Worm (Caenorhabditis elegans) whole organism, young adult: ENCODE results near the gene moa-1.
A peak's percentile ranks its signal among the peaks of the same experiment; 100 is the strongest.

Source experiments
- B0336.3 ChIP-seq: fragments of 200-800 bp; sonication (Bioruptor generic); IDR thresholded peaks from 2 replicates; pipeline ENCODE4 v1.3.6; 2022; ENCODE audit warnings: missing genetic modification characterization, missing compliant biosample characterization
- C06A6.2 ChIP-seq: fragments of 200-800 bp; sonication (Bioruptor generic); conservative IDR thresholded peaks from 2 replicates; pipeline ENCODE4 v1.3.6; 2022; ENCODE audit warnings: missing genetic modification characterization, missing compliant biosample characterization
- C17E4.6 ChIP-seq: fragments of 200-800 bp; sonication (Bioruptor generic); IDR thresholded peaks from 2 replicates; pipeline ENCODE4 v1.3.6; 2022; ENCODE audit warnings: missing genetic modification reagents, missing genetic modification characterization, missing compliant biosample characterization
- F22D6.2 ChIP-seq: sonication (generic microtip); optimal IDR thresholded peaks from 2 replicates; lab custom pipeline; 2016; ENCODE audit warnings: mild to moderate bottlenecking, missing genetic modification characterization, missing compliant biosample characterization
- F33H1.4 ChIP-seq: fragments of 200-800 bp; sonication (Bioruptor generic); IDR thresholded peaks from 2 replicates; pipeline ENCODE4 v1.3.6; 2022; ENCODE audit warnings: missing genetic modification reagents, missing genetic modification characterization, missing compliant biosample characterization
- F39B2.1 ChIP-seq: fragments of 200-800 bp; sonication (Bioruptor generic); IDR thresholded peaks from 2 replicates; pipeline ENCODE4 v1.3.6; 2022; ENCODE audit warnings: missing genetic modification reagents, missing genetic modification characterization, missing compliant biosample characterization
- F52B5.7 ChIP-seq: sonication (generic microtip); optimal IDR thresholded peaks from 2 replicates; lab custom pipeline; 2016; ENCODE audit warnings: mild to moderate bottlenecking, missing genetic modification characterization, missing compliant biosample characterization
- K11D2.4 ChIP-seq: fragments of 200-800 bp; sonication (Bioruptor generic); IDR thresholded peaks from 2 replicates; pipeline ENCODE4 v1.3.6; 2022; ENCODE audit warnings: missing genetic modification reagents, missing genetic modification characterization, missing compliant biosample characterization
- Y53F4B.3 ChIP-seq: fragments of 200-800 bp; sonication (Bioruptor generic); IDR thresholded peaks from 2 replicates; pipeline ENCODE4 v1.3.6; 2022; ENCODE audit warnings: missing genetic modification reagents, missing genetic modification characterization, missing compliant biosample characterization
- Y67H2A.10 ChIP-seq: fragments of 200-800 bp; sonication (Bioruptor generic); conservative IDR thresholded peaks from 2 replicates; pipeline ENCODE4 v1.3.6; 2022; ENCODE audit warnings: missing genetic modification reagents, missing genetic modification characterization, missing compliant biosample characterization
- Y95B8A.8 ChIP-seq: fragments of 200-800 bp; sonication (Bioruptor generic); IDR thresholded peaks from 2 replicates; pipeline ENCODE4 v1.3.6; 2022; ENCODE audit warnings: missing genetic modification reagents, missing genetic modification characterization, missing compliant biosample characterization
- atf-7 ChIP-seq: sonication (generic microtip); optimal IDR thresholded peaks from 2 replicates; lab custom pipeline; 2017; ENCODE audit warnings: mild to moderate bottlenecking, missing genetic modification characterization, missing compliant biosample characterization
- athp-1 ChIP-seq: sonication (generic microtip); optimal IDR thresholded peaks from 2 replicates; lab custom pipeline; 2017; ENCODE audit warnings: mild to moderate bottlenecking, missing genetic modification characterization, missing compliant biosample characterization
- attf-5 ChIP-seq: fragments of 200-800 bp; sonication (Bioruptor generic); optimal IDR thresholded peaks from 2 replicates; lab custom pipeline; 2018; ENCODE audit warnings: mild to moderate bottlenecking, missing genetic modification characterization, missing compliant biosample characterization
- ceh-27 ChIP-seq: fragments of 200-800 bp; sonication (Bioruptor generic); optimal IDR thresholded peaks from 2 replicates; lab custom pipeline; 2018; ENCODE audit warnings: mild to moderate bottlenecking, missing genetic modification characterization, moderate library complexity, missing compliant biosample characterization
- ceh-40 ChIP-seq: fragments of 200-800 bp; sonication (Bioruptor generic); IDR thresholded peaks from 2 replicates; pipeline ENCODE4 v1.3.6; 2022; ENCODE audit warnings: missing genetic modification characterization, missing compliant biosample characterization
- ceh-58 ChIP-seq: fragments of 200-800 bp; sonication (Bioruptor generic); IDR thresholded peaks from 2 replicates; pipeline ENCODE4 v1.3.6; 2022; ENCODE audit warnings: missing genetic modification characterization, missing compliant biosample characterization
- chd-7 ChIP-seq: sonication (generic microtip); optimal IDR thresholded peaks from 2 replicates; lab custom pipeline; 2016; ENCODE audit warnings: mild to moderate bottlenecking, missing genetic modification characterization, moderate library complexity, missing compliant biosample characterization
- die-1 ChIP-seq: sonication (generic microtip); optimal IDR thresholded peaks from 2 replicates; lab custom pipeline; 2016; ENCODE audit warnings: missing genotype, mild to moderate bottlenecking, missing genetic modification characterization, missing compliant biosample characterization
- dpl-1 ChIP-seq: fragments of 150-350 bp; optimal IDR thresholded peaks from 2 replicates; lab custom pipeline; 2014; ENCODE audit warnings: missing biosample characterization, missing genetic modification reagents, missing genetic modification characterization
- egl-44 ChIP-seq: fragments of 200-800 bp; sonication (Bioruptor generic); IDR thresholded peaks from 2 replicates; pipeline ENCODE4 v1.3.6; 2022; ENCODE audit warnings: missing genetic modification reagents, missing genetic modification characterization, missing compliant biosample characterization
- egrh-3 ChIP-seq: fragments of 200-800 bp; sonication (Bioruptor generic); IDR thresholded peaks from 2 replicates; pipeline ENCODE4 v1.3.6; 2022; ENCODE audit warnings: missing genetic modification reagents, missing genetic modification characterization, missing compliant biosample characterization
- ekl-4 ChIP-seq: fragments of 200-800 bp; sonication (Bioruptor generic); IDR thresholded peaks from 2 replicates; pipeline ENCODE4 v1.3.6; 2022; ENCODE audit warnings: missing genetic modification reagents, missing genetic modification characterization, missing compliant biosample characterization
- fkh-3 ChIP-seq: sonication (generic microtip); optimal IDR thresholded peaks from 2 replicates; lab custom pipeline; 2016; ENCODE audit warnings: mild to moderate bottlenecking, missing genetic modification characterization, missing compliant biosample characterization
- gei-17 ChIP-seq: fragments of 200-800 bp; sonication (Bioruptor generic); optimal IDR thresholded peaks from 2 replicates; lab custom pipeline; 2018; ENCODE audit warnings: mild to moderate bottlenecking, missing genetic modification characterization, missing compliant biosample characterization
- hmg-1.2 ChIP-seq: fragments of 200-800 bp; sonication (Bioruptor generic); IDR thresholded peaks from 2 replicates; pipeline ENCODE4 v1.3.6; 2022; ENCODE audit warnings: missing genetic modification reagents, missing genetic modification characterization, missing compliant biosample characterization
- lag-1 ChIP-seq: fragments of 200-800 bp; sonication (Bioruptor generic); IDR thresholded peaks from 2 replicates; pipeline ENCODE4 v1.3.6; 2022; ENCODE audit warnings: missing genetic modification reagents, missing genetic modification characterization, missing compliant biosample characterization
- lin-35 ChIP-seq, 3 experiments: fragments of 150-350 bp in 2 of 3; sonication (generic microtip) in 1 of 3; optimal IDR thresholded peaks; 2 replicates each; lab custom pipeline; 2014 to 2018; ENCODE audit warnings: missing biosample characterization in 3 of 3, missing genetic modification characterization in 3 of 3, missing genetic modification reagents in 3 of 3
- lin-40 ChIP-seq: sonication (generic microtip); optimal IDR thresholded peaks from 2 replicates; lab custom pipeline; 2016; ENCODE audit warnings: missing genetic modification characterization, mild to moderate bottlenecking, missing compliant biosample characterization, missing genotype, missing genetic modification reagents
- lin-54 ChIP-seq: fragments of 200-800 bp; sonication (Bioruptor generic); optimal IDR thresholded peaks from 2 replicates; lab custom pipeline; 2018; ENCODE audit warnings: mild to moderate bottlenecking, missing genetic modification characterization, missing compliant biosample characterization
- lir-1 ChIP-seq: fragments of 200-800 bp; sonication (Bioruptor generic); conservative IDR thresholded peaks from 2 replicates; pipeline ENCODE4 v1.3.6; 2022; ENCODE audit warnings: missing genetic modification reagents, missing genetic modification characterization, missing compliant biosample characterization
- madf-10 ChIP-seq: sonication (generic microtip); optimal IDR thresholded peaks from 2 replicates; lab custom pipeline; 2016; ENCODE audit warnings: mild to moderate bottlenecking, missing genetic modification characterization, missing compliant biosample characterization
- madf-6 ChIP-seq: fragments of 200-800 bp; sonication (Bioruptor generic); IDR thresholded peaks from 2 replicates; pipeline ENCODE4 v1.3.6; 2022; ENCODE audit warnings: missing genetic modification reagents, missing genetic modification characterization, missing compliant biosample characterization
- mel-28 ChIP-seq: sonication (generic microtip); optimal IDR thresholded peaks from 2 replicates; lab custom pipeline; 2016; ENCODE audit warnings: borderline replicate concordance, mild to moderate bottlenecking, missing genetic modification characterization, missing compliant biosample characterization
- nfya-2 ChIP-seq: fragments of 200-800 bp; sonication (Bioruptor generic); IDR thresholded peaks from 2 replicates; pipeline ENCODE4 v1.3.6; 2022; ENCODE audit warnings: missing genetic modification reagents, missing genetic modification characterization, missing compliant biosample characterization
- nhr-120 ChIP-seq: fragments of 200-800 bp; sonication (Bioruptor generic); IDR thresholded peaks from 2 replicates; pipeline ENCODE4 v1.3.6; 2022; ENCODE audit warnings: missing genetic modification characterization, missing compliant biosample characterization
- nhr-27 ChIP-seq: fragments of 200-800 bp; sonication (Bioruptor generic); optimal IDR thresholded peaks from 2 replicates; lab custom pipeline; 2018; ENCODE audit warnings: mild to moderate bottlenecking, missing genetic modification characterization, moderate library complexity, missing compliant biosample characterization
- nhr-80 ChIP-seq: sonication (generic microtip); optimal IDR thresholded peaks from 2 replicates; lab custom pipeline; 2016; ENCODE audit warnings: missing genetic modification characterization, missing compliant biosample characterization
- sdz-38 ChIP-seq: sonication (generic microtip); optimal IDR thresholded peaks from 2 replicates; lab custom pipeline; 2016; ENCODE audit warnings: missing genotype, missing genetic modification characterization, missing compliant biosample characterization
- sea-2 ChIP-seq: fragments of 200-800 bp; sonication (Bioruptor generic); IDR thresholded peaks from 2 replicates; pipeline ENCODE4 v1.3.6; 2022; ENCODE audit warnings: missing genetic modification characterization, missing compliant biosample characterization
- snpc-1.3 ChIP-seq: sonication (generic microtip); optimal IDR thresholded peaks from 2 replicates; lab custom pipeline; 2017; ENCODE audit warnings: missing genetic modification characterization, mild to moderate bottlenecking, missing compliant biosample characterization, antibody characterized with exemption, moderate library complexity, missing genotype, missing genetic modification reagents; ENCODE audit not compliant: insufficient read depth
- somi-1 ChIP-seq: fragments of 200-800 bp; sonication (Bioruptor generic); optimal IDR thresholded peaks from 2 replicates; lab custom pipeline; 2018; ENCODE audit warnings: mild to moderate bottlenecking, missing genetic modification characterization, missing compliant biosample characterization
- tbp1 ChIP-seq: fragments of 200-800 bp; sonication (Bioruptor generic); optimal IDR thresholded peaks from 2 replicates; lab custom pipeline; 2018; ENCODE audit warnings: mild to moderate bottlenecking, missing genetic modification characterization, missing compliant biosample characterization
- tlf-1 ChIP-seq: fragments of 200-800 bp; sonication (Bioruptor generic); optimal IDR thresholded peaks from 2 replicates; lab custom pipeline; 2018; ENCODE audit warnings: mild to moderate bottlenecking, missing genetic modification characterization, missing compliant biosample characterization
- zfh-2 ChIP-seq: fragments of 200-800 bp; sonication (Bioruptor generic); conservative IDR thresholded peaks from 2 replicates; pipeline ENCODE4 v1.3.6; 2022; ENCODE audit warnings: missing genetic modification reagents, missing genetic modification characterization, missing compliant biosample characterization
- ztf-18 ChIP-seq: sonication (generic microtip); optimal IDR thresholded peaks from 2 replicates; lab custom pipeline; 2016; ENCODE audit warnings: missing genotype, mild to moderate bottlenecking, missing genetic modification characterization, missing compliant biosample characterization
- ztf-26 ChIP-seq: sonication (generic microtip); optimal IDR thresholded peaks from 2 replicates; lab custom pipeline; 2017; ENCODE audit warnings: missing genetic modification characterization, missing compliant biosample characterization

moa-1 gene

DNA sequence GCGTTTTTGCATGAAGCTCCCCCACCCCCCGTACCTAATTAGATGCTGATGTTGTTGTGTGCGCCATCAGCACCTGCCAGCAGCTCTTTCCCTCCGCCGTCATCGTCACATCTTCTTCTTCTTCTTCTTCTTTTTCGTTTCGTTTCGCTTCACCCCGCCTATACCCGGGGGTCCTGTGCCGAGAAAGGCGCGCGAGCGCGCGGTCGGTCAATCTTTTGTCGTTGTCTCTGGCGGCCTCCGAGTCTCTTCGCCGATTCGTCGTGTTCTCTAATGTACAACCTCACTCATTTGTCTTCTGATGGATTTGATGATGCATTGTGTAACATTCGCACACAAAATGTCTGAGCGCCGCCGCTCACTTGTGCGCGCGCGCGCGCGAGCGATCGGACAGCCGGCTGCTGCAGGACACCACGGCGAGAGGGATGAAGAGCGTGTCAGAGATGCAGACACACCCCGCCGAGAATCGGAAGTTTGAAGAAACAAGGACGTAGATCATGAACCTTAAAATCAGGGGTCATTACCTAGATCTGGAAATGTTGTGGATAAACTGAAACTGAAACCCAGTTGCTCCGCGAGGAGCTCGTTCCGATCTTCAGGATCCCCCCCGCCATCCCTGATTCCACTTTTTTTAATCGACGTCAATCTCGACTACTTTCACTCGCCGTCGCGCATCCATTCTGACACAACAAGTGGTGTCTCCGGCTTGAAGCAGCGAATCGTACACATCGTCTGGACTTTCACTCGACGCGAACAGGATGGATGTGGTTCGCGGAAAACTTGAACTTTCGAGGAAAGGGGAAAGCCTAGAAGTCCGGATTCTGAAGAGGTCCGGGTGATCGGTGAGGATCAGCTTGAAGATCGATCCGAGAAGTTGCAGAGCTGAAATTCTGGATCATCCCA lies 46.0 kb downstream of the moa-1 start:
- TF ChIP-seq lin-35 (GFP tag; optimal IDR thresholded peaks at IDR 0.05; lab: Kevin White, UChicago) (peak in 1 of 3 experiments; percentile 52), lin-54 (GFP tag; lab: Kevin White, UChicago) (peak; percentile 36), madf-10 (peak; percentile 95), zfh-2 (peak; percentile 99), ztf-18 (tag; lab: Kevin White, UChicago) (no peak), atf-7 (peak; percentile 85), sea-2 (no peak), F22D6.2 (tag; lab: Kevin White, UChicago) (peak; percentile 47), Y95B8A.8 (GFP tag; lab: Robert Waterston, UW) (0 out of 2 replicates have a peak, but pooled peaks have one; percentile 41), ceh-58 (no peak), fkh-3 (tag; lab: Kevin White, UChicago) (no peak), ztf-26 (peak; percentile 91), dpl-1 (GFP tag; lab: Kevin White, UChicago) (peak; percentile 30), tbp1 (peak; percentile 52), ceh-27 (GFP tag; lab: Kevin White, UChicago) (peak; percentile 93), madf-6 (peak; percentile 47; the same call in 1 of the 2 replicates), F33H1.4 (GFP tag; lab: Robert Waterston, UW) (no peak), gei-17 (GFP tag; lab: Kevin White, UChicago) (peak; percentile 56), ceh-40 (GFP tag; lab: Robert Waterston, UW) (no peak), attf-5 (GFP tag; lab: Kevin White, UChicago) (peak; percentile 62), tlf-1 (GFP tag; lab: Kevin White, UChicago) (peak; percentile 63), nhr-120 (GFP tag; lab: Robert Waterston, UW) (no peak), C17E4.6 (GFP tag; lab: Robert Waterston, UW) (no peak), egl-44 (GFP tag; lab: Robert Waterston, UW) (0 out of 2 replicates have a peak, but pooled peaks have one; percentile 8), F39B2.1 (GFP tag; lab: Robert Waterston, UW) (no peak), K11D2.4 (GFP tag; lab: Robert Waterston, UW) (peak; percentile 89), F52B5.7 (peak; percentile 27), mel-28 (tag; lab: Kevin White, UChicago) (no peak), ekl-4 (GFP tag; lab: Robert Waterston, UW) (0 out of 2 replicates have a peak, but pooled peaks have one; percentile 35), lir-1 (GFP tag; lab: Robert Waterston, UW) (peak; percentile 65), sdz-38 (tag; lab: Kevin White, UChicago) (no peak), hmg-1.2 (GFP tag; lab: Robert Waterston, UW) (peak; percentile 68), lag-1 (GFP tag; lab: Robert Waterston, UW) (0 out of 2 replicates have a peak, but pooled peaks have one; percentile 22), chd-7 (tag; lab: Kevin White, UChicago) (peak; percentile 93), Y53F4B.3 (GFP tag; lab: Robert Waterston, UW) (no peak), nhr-27 (tag; lab: Kevin White, UChicago) (peak; percentile 7), egrh-3 (GFP tag; lab: Robert Waterston, UW) (peak; percentile 99), lin-40 (peak; percentile 93), Y67H2A.10 (GFP tag; lab: Robert Waterston, UW) (0 out of 2 replicates have a peak, but pooled peaks have one; percentile 16), nfya-2 (GFP tag; lab: Robert Waterston, UW) (no peak), nhr-80 (tag; lab: Kevin White, UChicago) (peak; percentile 31), athp-1 (tag; lab: Kevin White, UChicago) (peak; percentile 16), B0336.3 (GFP tag; lab: Robert Waterston, UW) (peak; percentile 72), die-1 (tag; lab: Kevin White, UChicago) (peak; percentile 49), somi-1 (peak; percentile 96), C06A6.2 (GFP tag; lab: Robert Waterston, UW) (peak; percentile 83), snpc-1.3 (tag; lab: Kevin White, UChicago) (no peak)
